Worm (Caenorhabditis elegans): Measurements from ENCODE around the gene rbm-26.

Gene rbm-26

ce11 chrIII:5740666-5741065 lies 29.3 kb downstream of the rbm-26 start, which contains the start of gene B0244.16:
TSS of gene B0244.16 (plus strand) at chrIII:5740966.
- TF ChIP-seq med-1 (GFP tag; optimal IDR thresholded peaks at IDR 0.05; ENCODE audit: insufficient read depth) (no peak), T22C8.4 (GFP tag; IDR thresholded peaks at IDR 0.05) (no peak), flt-1 (GFP tag; IDR thresholded peaks at IDR 0.05) (no peak), tab-1 (GFP tag; IDR thresholded peaks at IDR 0.05) (no peak), ref-1 (GFP tag; conservative IDR thresholded peaks at IDR 0.05) (no peak), klf-2 (GFP tag; conservative IDR thresholded peaks at IDR 0.05) (no peak), ztf-23 (GFP tag; IDR thresholded peaks at IDR 0.05) (no peak), ztf-29 (GFP tag; IDR thresholded peaks at IDR 0.05) (no peak)

- TF ChIP-seq ref-1 (GFP tag; conservative IDR thresholded peaks at IDR 0.05) (no peak), flt-1 (GFP tag; IDR thresholded peaks at IDR 0.05) (no peak), tab-1 (GFP tag; IDR thresholded peaks at IDR 0.05) (no peak), klf-2 (GFP tag; conservative IDR thresholded peaks at IDR 0.05) (no peak)
These were observed 31.7 kb downstream of the rbm-26 start, which contains the start of gene B0244.15 for ce11 chrIII:5743084-5743483. TSS of gene B0244.15 (plus strand) at chrIII:5743384.

ce11 chrIII:5744579-5744978 lies 33.2 kb downstream of the rbm-26 start, which contains the start of gene B0244.5:
TSS of gene B0244.5 (plus strand) at chrIII:5744879.
- TF ChIP-seq ref-1 (GFP tag; conservative IDR thresholded peaks at IDR 0.05) (no peak), med-1 (GFP tag; optimal IDR thresholded peaks at IDR 0.05; ENCODE audit: insufficient read depth) (no peak), T22C8.4 (GFP tag; IDR thresholded peaks at IDR 0.05) (no peak), klf-2 (GFP tag; conservative IDR thresholded peaks at IDR 0.05) (no peak), ztf-29 (GFP tag; IDR thresholded peaks at IDR 0.05) (no peak), flt-1 (GFP tag; IDR thresholded peaks at IDR 0.05) (no peak), ztf-23 (GFP tag; IDR thresholded peaks at IDR 0.05) (no peak)

ce11 chrIII:5747185-5747584 lies 35.8 kb downstream of the rbm-26 start, which contains the start of gene B0244.4:
TSS of gene B0244.4 (plus strand) at chrIII:5747485.
- no peak for TF ChIP-seq flt-1 (GFP tag; IDR thresholded peaks at IDR 0.05)
- TF ChIP-seq ztf-23 (GFP tag; IDR thresholded peaks at IDR 0.05), result no peak
- no peak for TF ChIP-seq T22C8.4 (GFP tag; IDR thresholded peaks at IDR 0.05)
- TF ChIP-seq med-1 (GFP tag; optimal IDR thresholded peaks at IDR 0.05; ENCODE audit: insufficient read depth), result no peak
- TF ChIP-seq klf-2 (GFP tag; conservative IDR thresholded peaks at IDR 0.05), result no peak
- no peak for TF ChIP-seq ztf-29 (GFP tag; IDR thresholded peaks at IDR 0.05)
- TF ChIP-seq ref-1 (GFP tag; conservative IDR thresholded peaks at IDR 0.05), result no peak
- TF ChIP-seq tab-1 (GFP tag; IDR thresholded peaks at IDR 0.05), result no peak
- TF ChIP-seq cog-1 (tag; optimal IDR thresholded peaks at IDR 0.05), result no peak

ce11 chrIII:5748360-5748759 lies 37.0 kb downstream of the rbm-26 start:
- TF ChIP-seq cog-1 (tag; optimal IDR thresholded peaks at IDR 0.05), result no peak
- no peak for TF ChIP-seq tab-1 (GFP tag; IDR thresholded peaks at IDR 0.05)
- no peak for TF ChIP-seq med-1 (GFP tag; optimal IDR thresholded peaks at IDR 0.05; ENCODE audit: insufficient read depth)
- no peak for TF ChIP-seq flt-1 (GFP tag; IDR thresholded peaks at IDR 0.05)
- TF ChIP-seq klf-2 (GFP tag; conservative IDR thresholded peaks at IDR 0.05), result no peak
- TF ChIP-seq ztf-23 (GFP tag; IDR thresholded peaks at IDR 0.05), result no peak
- no peak for TF ChIP-seq ref-1 (GFP tag; conservative IDR thresholded peaks at IDR 0.05)

- TF ChIP-seq med-1 (GFP tag; optimal IDR thresholded peaks at IDR 0.05; ENCODE audit: insufficient read depth), result no peak
- no peak for TF ChIP-seq ref-1 (GFP tag; conservative IDR thresholded peaks at IDR 0.05)
- no peak for TF ChIP-seq ztf-23 (GFP tag; IDR thresholded peaks at IDR 0.05)
- no peak for TF ChIP-seq tab-1 (GFP tag; IDR thresholded peaks at IDR 0.05)
- TF ChIP-seq T22C8.4 (GFP tag; IDR thresholded peaks at IDR 0.05), result no peak
- no peak for TF ChIP-seq cog-1 (tag; optimal IDR thresholded peaks at IDR 0.05)
- TF ChIP-seq flt-1 (GFP tag; IDR thresholded peaks at IDR 0.05), result no peak
- no peak for TF ChIP-seq ztf-29 (GFP tag; IDR thresholded peaks at IDR 0.05)
- no peak for TF ChIP-seq klf-2 (GFP tag; conservative IDR thresholded peaks at IDR 0.05)
These were observed 39.2 kb downstream of the rbm-26 start for ce11 chrIII:5750503-5750902.

- TF ChIP-seq T22C8.4 (GFP tag; IDR thresholded peaks at IDR 0.05) (peak; percentile 32; the same call in 1 of the 2 replicates), med-1 (GFP tag; optimal IDR thresholded peaks at IDR 0.05; ENCODE audit: insufficient read depth) (no peak), flt-1 (GFP tag; IDR thresholded peaks at IDR 0.05) (no peak), tab-1 (GFP tag; IDR thresholded peaks at IDR 0.05) (no peak), ztf-23 (GFP tag; IDR thresholded peaks at IDR 0.05) (no peak), klf-2 (GFP tag; conservative IDR thresholded peaks at IDR 0.05) (no peak)
These were observed 43.9 kb downstream of the rbm-26 start, which contains the start of gene ida-1 for ce11 chrIII:5755204-5755603. TSS of gene ida-1 (plus strand) at chrIII:5755539.

ce11 chrIII:5757492-5758045 lies 46.2 kb downstream of the rbm-26 start:
- TF ChIP-seq med-1 (GFP tag; optimal IDR thresholded peaks at IDR 0.05; ENCODE audit: insufficient read depth) (no peak), ztf-29 (GFP tag; IDR thresholded peaks at IDR 0.05) (no peak)

- no peak for TF ChIP-seq ref-1 (GFP tag; conservative IDR thresholded peaks at IDR 0.05)
- no peak for TF ChIP-seq klf-2 (GFP tag; conservative IDR thresholded peaks at IDR 0.05)
- TF ChIP-seq ztf-23 (GFP tag; IDR thresholded peaks at IDR 0.05), result no peak
- no peak for TF ChIP-seq med-1 (GFP tag; optimal IDR thresholded peaks at IDR 0.05; ENCODE audit: insufficient read depth)
- TF ChIP-seq T22C8.4 (GFP tag; IDR thresholded peaks at IDR 0.05), result no peak
- TF ChIP-seq cog-1 (tag; optimal IDR thresholded peaks at IDR 0.05), result no peak
- TF ChIP-seq flt-1 (GFP tag; IDR thresholded peaks at IDR 0.05), result no peak
- no peak for TF ChIP-seq ztf-29 (GFP tag; IDR thresholded peaks at IDR 0.05)
- no peak for TF ChIP-seq tab-1 (GFP tag; IDR thresholded peaks at IDR 0.05)
These were observed 47.3 kb downstream of the rbm-26 start for ce11 chrIII:5758519-5759099.

- TF ChIP-seq ztf-23 (GFP tag; IDR thresholded peaks at IDR 0.05) (no peak), ref-1 (GFP tag; conservative IDR thresholded peaks at IDR 0.05) (no peak), T22C8.4 (GFP tag; IDR thresholded peaks at IDR 0.05) (no peak), med-1 (GFP tag; optimal IDR thresholded peaks at IDR 0.05; ENCODE audit: insufficient read depth) (no peak), ztf-29 (GFP tag; IDR thresholded peaks at IDR 0.05) (no peak), flt-1 (GFP tag; IDR thresholded peaks at IDR 0.05) (no peak), tab-1 (GFP tag; IDR thresholded peaks at IDR 0.05) (no peak), klf-2 (GFP tag; conservative IDR thresholded peaks at IDR 0.05) (no peak)
These were observed 49.4 kb downstream of the rbm-26 start for ce11 chrIII:5760721-5761120.
